Worm (Caenorhabditis elegans): Measurements from ENCODE around the gene fbxc-44.

- TF ChIP-seq lsy-2 (tag; optimal IDR thresholded peaks at IDR 0.05) (no peak), aha-1 (tag) (no peak)
Observed at ce11 chrII:4277639-4278038, 40.1 kb upstream of the fbxc-44 start.
